Worm (Caenorhabditis elegans) whole organism, L2 larva: Measurements from ENCODE around the gene twk-17.

Experiments used
- C34F6.9 ChIP-seq: fragments of 150-350 bp; optimal IDR thresholded peaks from 2 replicates; lab custom pipeline; 2014; ENCODE audit warnings: missing biosample characterization, missing genetic modification characterization
- F13H6.1 ChIP-seq: sonication (generic microtip); optimal IDR thresholded peaks from 2 replicates; lab custom pipeline; 2016; ENCODE audit warnings: missing genetic modification characterization, missing compliant biosample characterization
- R02D3.7 ChIP-seq: fragments of 150-350 bp; optimal IDR thresholded peaks from 2 replicates; lab custom pipeline; 2014; ENCODE audit warnings: missing biosample characterization, missing genetic modification characterization
- Y55F3AM.14 ChIP-seq: fragments of 200-800 bp; sonication (Bioruptor generic); optimal IDR thresholded peaks from 2 replicates; lab custom pipeline; 2018; ENCODE audit warnings: mild to moderate bottlenecking, missing genetic modification characterization, missing compliant biosample characterization
- aly-2 ChIP-seq: fragments of 150-350 bp; optimal IDR thresholded peaks from 2 replicates; lab custom pipeline; 2014; ENCODE audit warnings: missing biosample characterization, missing genetic modification characterization
- ama-1 ChIP-seq: fragments of 150-350 bp; optimal IDR thresholded peaks from 2 replicates; lab custom pipeline; 2018; ENCODE audit warnings: inconsistent platforms
- blmp-1 ChIP-seq: sonication (generic microtip); optimal IDR thresholded peaks from 2 replicates; lab custom pipeline; 2017; ENCODE audit warnings: missing genetic modification characterization, mild to moderate bottlenecking, missing compliant biosample characterization, antibody characterized with exemption, moderate library complexity; ENCODE audit not compliant: insufficient read depth
- crh-2 ChIP-seq: sonication (generic microtip); optimal IDR thresholded peaks from 2 replicates; lab custom pipeline; 2017; ENCODE audit warnings: missing biosample characterization, missing genetic modification characterization
- dmd-4 ChIP-seq: sonication (generic microtip); optimal IDR thresholded peaks from 2 replicates; lab custom pipeline; 2017; ENCODE audit warnings: missing biosample characterization, missing genetic modification characterization
- egl-27 ChIP-seq: sonication (generic microtip); optimal IDR thresholded peaks from 3 replicates; lab custom pipeline; 2017; ENCODE audit warnings: missing biosample characterization, missing genetic modification reagents, missing genetic modification characterization
- elt-3 ChIP-seq: sonication (generic microtip); optimal IDR thresholded peaks from 2 replicates; lab custom pipeline; 2017; ENCODE audit warnings: missing biosample characterization, missing genetic modification characterization
- fos-1 ChIP-seq: fragments of 150-350 bp; optimal IDR thresholded peaks from 2 replicates; lab custom pipeline; 2014; ENCODE audit warnings: missing biosample characterization, missing genetic modification characterization
- lin-11 ChIP-seq: fragments of 150-350 bp; sonication (generic microtip); optimal IDR thresholded peaks from 2 replicates; lab custom pipeline; 2014; ENCODE audit warnings: missing biosample characterization, missing genetic modification characterization, inconsistent platforms, mixed read lengths
- lin-39 ChIP-seq: fragments of 150-350 bp; optimal IDR thresholded peaks from 2 replicates; lab custom pipeline; 2014; ENCODE audit warnings: missing biosample characterization, missing genetic modification reagents, missing genetic modification characterization
- lsy-2 ChIP-seq, 2 experiments: fragments of 150-350 bp in 1 of 2; sonication (generic microtip) in 1 of 2; optimal IDR thresholded peaks; 2 replicates each; lab custom pipeline; 2014 to 2017; ENCODE audit warnings: missing biosample characterization in 2 of 2, missing genetic modification characterization in 2 of 2
- mab-5 ChIP-seq: fragments of 150-350 bp; optimal IDR thresholded peaks from 2 replicates; lab custom pipeline; 2014; ENCODE audit warnings: missing biosample characterization, missing genetic modification characterization
- mbf-1 ChIP-seq: sonication (generic microtip); optimal IDR thresholded peaks from 2 replicates; lab custom pipeline; 2017; ENCODE audit warnings: missing biosample characterization, missing genetic modification characterization
- mdl-1 ChIP-seq, 2 experiments: fragments of 150-350 bp in 1 of 2; sonication (generic microtip) in 1 of 2; optimal IDR thresholded peaks; 2 replicates each; lab custom pipeline; 2017; ENCODE audit warnings: missing biosample characterization in 2 of 2, missing genetic modification characterization in 2 of 2
- nhr-10 ChIP-seq: sonication (generic microtip); optimal IDR thresholded peaks from 2 replicates; lab custom pipeline; 2017; ENCODE audit warnings: missing biosample characterization, missing genetic modification characterization
- nhr-11 ChIP-seq: fragments of 150-350 bp; optimal IDR thresholded peaks from 2 replicates; lab custom pipeline; 2014; ENCODE audit warnings: missing biosample characterization, missing genetic modification characterization
- nhr-129 ChIP-seq: fragments of 150-350 bp; optimal IDR thresholded peaks from 2 replicates; lab custom pipeline; 2014; ENCODE audit warnings: missing biosample characterization, missing genetic modification characterization
- nhr-21 ChIP-seq: fragments of 150-350 bp; optimal IDR thresholded peaks from 2 replicates; lab custom pipeline; 2014; ENCODE audit warnings: missing biosample characterization, missing genetic modification characterization
- nhr-23 ChIP-seq: fragments of 150-350 bp; optimal IDR thresholded peaks from 2 replicates; lab custom pipeline; 2014; ENCODE audit warnings: missing biosample characterization, missing genetic modification reagents, missing genetic modification characterization
- nhr-25 ChIP-seq: fragments of 150-350 bp; sonication (generic microtip); optimal IDR thresholded peaks from 3 replicates; lab custom pipeline; 2014; ENCODE audit warnings: missing biosample characterization, missing genetic modification characterization
- peb-1 ChIP-seq: fragments of 150-350 bp; optimal IDR thresholded peaks from 2 replicates; lab custom pipeline; 2014; ENCODE audit warnings: missing biosample characterization, missing genetic modification characterization
- skn-1 ChIP-seq: sonication (generic microtip); optimal IDR thresholded peaks from 2 replicates; lab custom pipeline; 2017; ENCODE audit warnings: missing biosample characterization, missing genetic modification characterization
- sma-3 ChIP-seq: sonication (generic microtip); optimal IDR thresholded peaks from 2 replicates; lab custom pipeline; 2016; ENCODE audit warnings: missing genetic modification reagents, missing genetic modification characterization, missing compliant biosample characterization
- snpc-4 ChIP-seq: fragments of 150-350 bp; optimal IDR thresholded peaks from 2 replicates; lab custom pipeline; 2014; ENCODE audit warnings: missing biosample characterization, missing genetic modification characterization
- unc-55 ChIP-seq: fragments of 150-350 bp; sonication (generic microtip); optimal IDR thresholded peaks from 3 replicates; lab custom pipeline; 2014; ENCODE audit warnings: missing biosample characterization, missing genetic modification reagents, missing genetic modification characterization
- zag-1 ChIP-seq: fragments of 150-350 bp; optimal IDR thresholded peaks from 2 replicates; lab custom pipeline; 2014; ENCODE audit warnings: missing biosample characterization, missing genetic modification characterization
- ztf-1 ChIP-seq: fragments of 200-800 bp; sonication (Bioruptor generic); conservative IDR thresholded peaks from 2 replicates; pipeline ENCODE4 v1.3.6; 2022; ENCODE audit warnings: missing genetic modification characterization, missing compliant biosample characterization
- ztf-11 ChIP-seq: sonication (generic microtip); optimal IDR thresholded peaks from 2 replicates; lab custom pipeline; 2017; ENCODE audit warnings: missing biosample characterization, missing genetic modification characterization
- ztf-4 ChIP-seq: fragments of 150-350 bp; optimal IDR thresholded peaks from 2 replicates; lab custom pipeline; 2014; ENCODE audit warnings: missing biosample characterization, missing genetic modification characterization

Gene twk-17

ce11 chrX:7563425-7563824 lies 44.5 kb downstream of the twk-17 start:
- TF ChIP-seq peb-1 (tag; lab: Kevin White, UChicago): no peak
- no peak for TF ChIP-seq fos-1
- no peak for TF ChIP-seq egl-27 (tag; lab: Kevin White, UChicago)
- TF ChIP-seq ztf-1 (GFP tag; lab: Robert Waterston, UW): no peak
- no peak for TF ChIP-seq skn-1 (tag; lab: Kevin White, UChicago)
- TF ChIP-seq crh-2 (tag; lab: Kevin White, UChicago): no peak
- no peak for TF ChIP-seq nhr-11 (tag; lab: Kevin White, UChicago)
- no peak for TF ChIP-seq unc-55 (GFP tag; lab: Kevin White, UChicago)
- no peak for TF ChIP-seq lsy-2 (tag; optimal IDR thresholded peaks at IDR 0.05; lab: Kevin White, UChicago)
- TF ChIP-seq lin-11: no peak
- no peak for TF ChIP-seq nhr-23 (tag; lab: Kevin White, UChicago)
- TF ChIP-seq C34F6.9 (tag; lab: Kevin White, UChicago): no peak
- no peak for TF ChIP-seq aly-2 (tag; lab: Kevin White, UChicago)
- TF ChIP-seq, all 48 proteins: peak for 0

DNA sequence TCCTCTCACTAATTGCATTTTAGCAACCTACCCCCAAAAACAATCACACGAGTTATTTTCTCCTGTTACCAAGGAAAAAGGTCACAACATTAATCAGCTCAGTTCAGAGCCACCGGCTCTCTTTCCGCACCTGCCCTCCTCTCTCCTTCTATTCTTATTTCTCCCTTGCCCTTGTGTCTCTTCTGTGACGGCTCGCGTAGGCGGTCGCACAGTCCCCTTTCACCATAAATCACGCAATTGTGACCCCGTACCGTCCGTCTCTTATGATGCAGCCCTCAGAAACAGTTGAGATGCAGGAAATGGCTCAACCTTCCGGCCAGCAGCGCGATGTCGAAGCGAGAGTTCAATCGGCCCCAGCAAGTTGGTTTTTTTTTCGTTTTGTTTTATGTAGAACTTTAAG lies 45.3 kb downstream of the twk-17 start, which contains the start of gene sto-1:
Gene sto-1 (plus strand): TSS at position 200 of the 400 bp plus-strand sequence.
- TF ChIP-seq lin-11 (no peak), nhr-129 (tag; lab: Kevin White, UChicago) (no peak)

DNA sequence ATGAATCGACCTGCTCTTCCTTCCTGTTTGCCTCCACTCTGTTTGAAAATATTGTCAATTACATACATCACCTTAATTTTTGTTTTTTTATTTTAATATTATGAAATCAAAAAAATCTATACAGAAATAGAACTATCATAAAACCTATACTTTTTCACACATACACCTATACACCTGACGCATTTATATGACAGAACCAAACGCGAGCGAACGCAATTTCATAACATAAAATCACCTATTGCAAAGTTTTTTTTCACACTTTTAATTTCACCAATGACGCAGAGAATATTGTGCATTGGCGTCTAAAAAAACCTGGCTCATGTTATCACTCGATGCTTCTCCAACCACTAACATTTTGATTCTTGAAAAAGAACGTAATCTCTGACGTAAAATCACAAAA lies 45.9 kb downstream of the twk-17 start:
- TF ChIP-seq lsy-2 (tag; optimal IDR thresholded peaks at IDR 0.05; lab: Kevin White, UChicago) (no peak), dmd-4 (tag; lab: Kevin White, UChicago) (no peak), fos-1 (no peak), nhr-129 (tag; lab: Kevin White, UChicago) (no peak), ztf-4 (no peak), mab-5 (no peak), R02D3.7 (tag; lab: Kevin White, UChicago) (no peak), mdl-1 (tag; optimal IDR thresholded peaks at IDR 0.05; lab: Kevin White, UChicago) (no peak), Y55F3AM.14 (GFP tag; lab: Kevin White, UChicago) (no peak), elt-3 (tag; lab: Kevin White, UChicago) (no peak), skn-1 (tag; lab: Kevin White, UChicago) (no peak), blmp-1 (tag; lab: Kevin White, UChicago) (no peak), nhr-25 (tag; lab: Kevin White, UChicago) (no peak)

DNA sequence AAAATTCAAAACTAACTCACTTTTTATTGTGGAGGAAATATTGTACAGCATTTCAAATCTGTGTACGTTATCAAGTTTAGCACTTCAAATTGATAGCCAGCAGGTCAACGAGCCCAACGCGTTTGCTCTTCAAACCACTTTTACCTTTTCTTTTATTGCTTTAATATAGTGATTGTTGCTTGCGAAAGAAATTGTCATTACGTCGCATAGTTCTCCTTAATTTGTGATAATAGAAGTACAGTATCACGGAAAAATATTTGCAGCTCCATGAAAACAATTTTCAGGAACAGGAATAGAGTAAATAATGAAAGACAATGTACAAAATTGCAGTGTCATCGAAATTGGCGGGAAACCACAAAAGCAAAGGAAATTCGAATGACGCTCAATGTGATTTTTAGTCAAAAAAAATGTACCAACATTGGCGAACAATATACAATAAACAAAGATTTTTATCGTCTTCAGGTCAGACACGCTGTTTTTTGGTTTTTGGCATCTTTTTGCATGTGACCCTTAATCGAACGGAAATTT lies 48.9 kb downstream of the twk-17 start, which contains the start of the genes PDB1.1 and F08C6.5:
Gene PDB1.1 (minus strand): TSS at position 158 of the 528 bp plus-strand sequence.
Gene F08C6.5 (plus strand): TSS at position 478 of the 528 bp plus-strand sequence.
- no peak for TF ChIP-seq unc-55 (GFP tag; lab: Kevin White, UChicago)
- peak; percentile 11 for TF ChIP-seq crh-2 (tag; lab: Kevin White, UChicago)
- peak; percentile 72 for TF ChIP-seq fos-1

DNA sequence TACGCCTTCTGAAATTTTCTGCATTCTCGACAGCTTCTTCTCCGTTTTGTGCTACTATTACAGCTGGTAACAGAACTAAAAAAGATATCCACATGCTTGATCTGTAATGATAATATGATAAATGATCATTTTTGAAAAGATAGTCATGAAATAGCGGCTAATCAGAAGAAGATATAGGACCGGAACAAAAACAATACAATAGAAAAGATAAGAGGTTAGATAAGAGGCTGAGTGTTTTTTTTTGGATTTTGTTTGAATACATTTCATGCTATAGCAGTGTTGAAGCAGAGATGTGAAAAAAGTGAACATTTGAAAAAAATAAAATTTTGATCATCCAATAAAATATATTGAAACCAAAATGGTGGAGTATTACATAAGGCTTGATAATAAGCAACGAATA lies 53.6 kb downstream of the twk-17 start, which contains the start of gene F46C8.8:
Gene F46C8.8 (minus strand): TSS at position 101 of the 400 bp plus-strand sequence.
- TF ChIP-seq nhr-10 (no peak), mbf-1 (tag; lab: Kevin White, UChicago) (no peak), sma-3 (GFP tag; lab: Kevin White, UChicago) (no peak), F13H6.1 (tag; lab: Kevin White, UChicago) (no peak), snpc-4 (no peak), nhr-21 (tag; lab: Kevin White, UChicago) (no peak), ztf-1 (GFP tag; lab: Robert Waterston, UW) (no peak), dmd-4 (tag; lab: Kevin White, UChicago) (no peak), zag-1 (tag; lab: Kevin White, UChicago) (no peak), ztf-11 (tag; lab: Kevin White, UChicago) (no peak), fos-1 (no peak), egl-27 (tag; lab: Kevin White, UChicago) (no peak), ama-1 (lab: Kevin White, UChicago) (no peak), lin-39 (tag; lab: Kevin White, UChicago) (no peak)
